Worm (Caenorhabditis elegans): ENCODE results near the gene cls-2.

ce11 chrIII:9010047-9010446, 44.8 kb upstream of the cls-2 start, which contains the start of gene F59B2.8:
- TF ChIP-seq W03F9.2 (tag; optimal IDR thresholded peaks at IDR 0.05), result no peak
- no peak for TF ChIP-seq dao-5 (tag; optimal IDR thresholded peaks at IDR 0.05)

Data from whole organism, L4/young adult.